Fruit fly (Drosophila melanogaster): ENCODE measurements around the gene mth.

Gene mth

dm6 chr3L:324486-324885 lies 22.3 kb downstream of the mth start, which contains the start of gene CG32344 (continued):
- TF ChIP-seq CG7928 (GFP tag; optimal IDR thresholded peaks at IDR 0.05) (no peak), CG2199 (GFP tag; IDR thresholded peaks at IDR 0.05) (0 out of 3 replicates have a peak, but pooled peaks have one; percentile 39), CG16813 (GFP tag; IDR thresholded peaks at IDR 0.05; ENCODE audit: partially characterized antibody) (peak; percentile 66), mam (GFP tag; optimal IDR thresholded peaks at IDR 0.05) (peak; percentile 17), lmd (GFP tag; IDR thresholded peaks at IDR 0.05) (no peak), tna (GFP tag; IDR thresholded peaks at IDR 0.05; ENCODE audit: partially characterized antibody) (0 out of 2 replicates have a peak, but pooled peaks have one; percentile 35), CG2120 (GFP tag; optimal IDR thresholded peaks at IDR 0.05) (peak; percentile 18), CG4424 (GFP tag; optimal IDR thresholded peaks at IDR 0.05) (no peak), zen2 (GFP tag; IDR thresholded peaks at IDR 0.05; ENCODE audit: partially characterized antibody) (peak; percentile 65; the same call in 2 of the 3 replicates), nerfin-2 (GFP tag; IDR thresholded peaks at IDR 0.05; ENCODE audit: partially characterized antibody) (peak; percentile 12; the same call in 1 of the 2 replicates), E2f1 (GFP tag; IDR thresholded peaks at IDR 0.05) (no peak), Nf-YA (GFP tag; IDR thresholded peaks at IDR 0.05) (no peak), ato (GFP tag; IDR thresholded peaks at IDR 0.05; ENCODE audit: partially characterized antibody) (peak; percentile 29; the same call in 1 of the 2 replicates), CG18262 (tag; optimal IDR thresholded peaks at IDR 0.05) (no peak), Tbp (GFP tag; optimal IDR thresholded peaks at IDR 0.05) (peak; percentile 26), E2f2 (GFP tag; IDR thresholded peaks at IDR 0.05) (peak; percentile 90), Ets65A (GFP tag) (peak; percentile 56), vnd (GFP tag; IDR thresholded peaks at IDR 0.05; ENCODE audit: partially characterized antibody) (peak; percentile 34; the same call in 1 of the 3 replicates), CG9797 (GFP tag; optimal IDR thresholded peaks at IDR 0.05) (peak; percentile 41), CG10267 (tag; optimal IDR thresholded peaks at IDR 0.05) (peak; percentile 96), Med (GFP tag) (peak; percentile 74), CG14014 (GFP tag; IDR thresholded peaks at IDR 0.05) (no peak), Hmx (GFP tag; optimal IDR thresholded peaks at IDR 0.05) (no peak), chinmo (GFP tag; IDR thresholded peaks at IDR 0.05; ENCODE audit: partially characterized antibody) (no peak), CG12744 (GFP tag; optimal IDR thresholded peaks at IDR 0.05) (no peak), CG6854 (GFP tag; optimal IDR thresholded peaks at IDR 0.05) (no peak), CG17359 (tag; optimal IDR thresholded peaks at IDR 0.05) (no peak), gcm2 (GFP tag; optimal IDR thresholded peaks at IDR 0.05) (no peak), NfI (GFP tag; optimal IDR thresholded peaks at IDR 0.05) (no peak), CG7987 (GFP tag; optimal IDR thresholded peaks at IDR 0.05) (peak; percentile 21), inv (GFP tag; IDR thresholded peaks at IDR 0.05; ENCODE audit: partially characterized antibody) (peak; percentile 51), CG42726 (GFP tag; IDR thresholded peaks at IDR 0.05; ENCODE audit: partially characterized antibody) (peak; percentile 36; the same call in 1 of the 2 replicates), B-H2 (GFP tag; optimal IDR thresholded peaks at IDR 0.05) (peak; percentile 40), stc (GFP tag; IDR thresholded peaks at IDR 0.05) (no peak), CG14441 (GFP tag; IDR thresholded peaks at IDR 0.05) (no peak), maf-S (GFP tag; optimal IDR thresholded peaks at IDR 0.05) (no peak), CG4820 (GFP tag; optimal IDR thresholded peaks at IDR 0.05) (no peak), tup (GFP tag; optimal IDR thresholded peaks at IDR 0.05) (no peak), Mes4 (GFP tag; optimal IDR thresholded peaks at IDR 0.05) (no peak), CG17829 (tag; optimal IDR thresholded peaks at IDR 0.05) (peak; percentile 33), CG12391 (tag; optimal IDR thresholded peaks at IDR 0.05) (peak; percentile 5), Myb (GFP tag; optimal IDR thresholded peaks at IDR 0.05) (peak; percentile 54), CG6175 (GFP tag; IDR thresholded peaks at IDR 0.05) (no peak), dati (GFP tag; IDR thresholded peaks at IDR 0.05) (no peak), CG15601 (tag; optimal IDR thresholded peaks at IDR 0.05) (no peak), Scr (GFP tag; IDR thresholded peaks at IDR 0.05; ENCODE audit: partially characterized antibody) (peak; percentile 71), CG33213 (GFP tag; optimal IDR thresholded peaks at IDR 0.05) (no peak), TFAM (GFP tag; optimal IDR thresholded peaks at IDR 0.05) (no peak), knrl (GFP tag; IDR thresholded peaks at IDR 0.05; ENCODE audit: partially characterized antibody) (peak; percentile 56; the same call in 2 of the 3 replicates), NK7.1 (GFP tag; optimal IDR thresholded peaks at IDR 0.05) (no peak)
